Fruit fly (Drosophila melanogaster): ENCODE data around the gene RpL28.

The RpL28 gene

DNA sequence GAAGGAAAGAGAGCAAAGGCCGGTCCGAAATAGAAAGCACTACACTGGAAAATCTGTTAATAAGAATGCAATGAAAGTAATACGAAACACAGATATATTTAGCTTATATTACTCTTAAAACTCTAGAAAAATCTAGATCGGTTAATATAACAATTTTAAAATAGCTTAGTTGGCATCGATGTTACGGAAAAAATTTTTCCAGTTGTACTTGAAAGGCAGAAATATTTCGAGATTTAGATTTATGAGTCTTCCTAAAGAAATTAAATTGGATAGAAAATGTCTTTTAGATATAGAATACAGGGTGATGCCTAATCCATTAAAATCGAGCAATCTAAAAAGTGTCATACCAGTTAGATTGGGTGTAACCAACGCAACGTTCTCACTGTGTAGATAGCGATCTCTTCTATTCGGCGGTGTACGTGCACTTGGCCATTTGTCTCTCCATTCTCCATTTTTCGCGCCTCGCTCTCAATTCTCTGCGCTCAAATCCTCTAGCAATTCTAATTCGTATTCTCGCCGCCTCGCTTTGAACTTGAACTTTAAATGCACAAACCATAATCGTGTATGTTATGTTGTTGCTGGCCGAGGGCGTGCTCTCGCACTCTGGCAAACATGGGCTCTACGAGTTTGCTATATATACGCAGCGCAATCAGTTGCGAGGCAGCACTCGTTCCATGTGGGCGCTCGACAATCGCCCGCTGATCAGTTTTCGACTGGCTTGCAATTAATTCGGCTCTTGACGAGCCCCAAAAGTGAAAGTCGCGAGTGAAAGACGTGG is 27.4 kb upstream of the RpL28 start (continued):
- TF ChIP-seq dac (GFP tag; optimal IDR thresholded peaks at IDR 0.05) (peak; percentile 88), svp (GFP tag) (peak; percentile 78), net (GFP tag; optimal IDR thresholded peaks at IDR 0.05) (peak; percentile 84), OdsH (GFP tag; optimal IDR thresholded peaks at IDR 0.05) (peak; percentile 89), spab (GFP tag; optimal IDR thresholded peaks at IDR 0.05) (peak; percentile 47), Eip93F (GFP tag; optimal IDR thresholded peaks at IDR 0.05) (peak; percentile 15), Met (GFP tag; optimal IDR thresholded peaks at IDR 0.05) (peak; percentile 9), CG8119 (GFP tag; IDR thresholded peaks at IDR 0.05) (peak; percentile 94), fkh (GFP tag; optimal IDR thresholded peaks at IDR 0.05) (peak; percentile 80), CG4318 (GFP tag; optimal IDR thresholded peaks at IDR 0.05) (peak; percentile 95)

dm6 chr3L:3249664-3249996 is 26.9 kb upstream of the RpL28 start:
- no peak for TF ChIP-seq CG3032 (tag; optimal IDR thresholded peaks at IDR 0.05)
- TF ChIP-seq Blimp-1 (GFP tag; optimal IDR thresholded peaks at IDR 0.05), result peak; percentile 85

dm6 chr3L:3248714-3249663 is 26.2 kb upstream of the RpL28 start:
- TF ChIP-seq CG6792 (GFP tag; optimal IDR thresholded peaks at IDR 0.05) (peak; percentile 98), CG6808 (GFP tag; optimal IDR thresholded peaks at IDR 0.05) (peak; percentile 99), net (GFP tag; optimal IDR thresholded peaks at IDR 0.05) (peak; percentile 98), Hr38 (GFP tag; optimal IDR thresholded peaks at IDR 0.05) (no peak), dac (GFP tag; optimal IDR thresholded peaks at IDR 0.05) (peak; percentile 82), CG6854 (GFP tag; optimal IDR thresholded peaks at IDR 0.05) (peak; percentile 95), CG3919 (GFP tag; optimal IDR thresholded peaks at IDR 0.05) (peak; percentile 98), pdm3 (GFP tag; optimal IDR thresholded peaks at IDR 0.05) (peak; percentile 97), Ets21C (GFP tag; optimal IDR thresholded peaks at IDR 0.05) (peak; percentile 97), topi (GFP tag; optimal IDR thresholded peaks at IDR 0.05) (peak; percentile 99), achi (GFP tag; optimal IDR thresholded peaks at IDR 0.05) (peak; percentile 97), esn (GFP tag; optimal IDR thresholded peaks at IDR 0.05) (peak; percentile 99), fd85E (GFP tag; optimal IDR thresholded peaks at IDR 0.05) (peak; percentile 91), CG8319 (GFP tag; optimal IDR thresholded peaks at IDR 0.05) (peak; percentile 98), spab (GFP tag; optimal IDR thresholded peaks at IDR 0.05) (peak; percentile 98), CG8632 (GFP tag; optimal IDR thresholded peaks at IDR 0.05) (peak; percentile 99), CG15336 (GFP tag; IDR thresholded peaks at IDR 0.05) (peak; percentile 92), dsx (GFP tag; optimal IDR thresholded peaks at IDR 0.05; ENCODE audit: poor library complexity, severe bottlenecking) (peak; percentile 94), lz (GFP tag; optimal IDR thresholded peaks at IDR 0.05) (peak; percentile 98), eg (GFP tag; IDR thresholded peaks at IDR 0.05) (peak; percentile 76), Eip78C (GFP tag) (peak; percentile 100), CG8119 (GFP tag; IDR thresholded peaks at IDR 0.05) (peak; percentile 94), CG7368 (GFP tag; optimal IDR thresholded peaks at IDR 0.05) (peak; percentile 92), CG11902 (GFP tag; optimal IDR thresholded peaks at IDR 0.05) (peak; percentile 98), CG34406 (GFP tag; optimal IDR thresholded peaks at IDR 0.05) (peak; percentile 99), Eip75B (GFP tag; optimal IDR thresholded peaks at IDR 0.05) (peak; percentile 96), Gug (GFP tag; IDR thresholded peaks at IDR 0.05) (peak; percentile 85), fkh (GFP tag; optimal IDR thresholded peaks at IDR 0.05) (no peak), Sox15 (GFP tag; optimal IDR thresholded peaks at IDR 0.05) (peak; percentile 99), Lpt (GFP tag; optimal IDR thresholded peaks at IDR 0.05) (peak; percentile 94), CG6276 (GFP tag; optimal IDR thresholded peaks at IDR 0.05) (peak; percentile 94), fd59A (GFP tag; optimal IDR thresholded peaks at IDR 0.05) (peak; percentile 99), CG11762 (GFP tag; optimal IDR thresholded peaks at IDR 0.05; ENCODE audit: insufficient read depth) (peak; percentile 98), vri (GFP tag; optimal IDR thresholded peaks at IDR 0.05) (peak; percentile 95), CG10631 (GFP tag; optimal IDR thresholded peaks at IDR 0.05) (peak; percentile 97), Hr39 (GFP tag; optimal IDR thresholded peaks at IDR 0.05) (peak; percentile 99), CG9139 (GFP tag; optimal IDR thresholded peaks at IDR 0.05) (peak; percentile 96), svp (GFP tag) (peak; percentile 100)
